Worm (Caenorhabditis elegans) whole organism, L2 larva: ENCODE results near the gene F21C10.6.
A peak's percentile ranks its signal among the peaks of the same experiment; 100 is the strongest.

Experiments used
- F13H6.1 ChIP-seq: sonication (generic microtip); optimal IDR thresholded peaks from 2 replicates; lab custom pipeline; 2016; ENCODE audit warnings: missing genetic modification characterization, missing compliant biosample characterization
- R02D3.7 ChIP-seq: fragments of 150-350 bp; optimal IDR thresholded peaks from 2 replicates; lab custom pipeline; 2014; ENCODE audit warnings: missing biosample characterization, missing genetic modification characterization
- ZK546.5 ChIP-seq: sonication (generic microtip); optimal IDR thresholded peaks from 2 replicates; lab custom pipeline; 2017; ENCODE audit warnings: missing biosample characterization, missing genetic modification characterization
- alr-1 ChIP-seq: fragments of 150-350 bp; optimal IDR thresholded peaks from 2 replicates; lab custom pipeline; 2014; ENCODE audit warnings: missing biosample characterization, missing genetic modification characterization
- ama-1 ChIP-seq: fragments of 150-350 bp; optimal IDR thresholded peaks from 2 replicates; lab custom pipeline; 2018; ENCODE audit warnings: inconsistent platforms
- ceh-16 ChIP-seq: fragments of 150-350 bp; optimal IDR thresholded peaks from 2 replicates; lab custom pipeline; 2014; ENCODE audit warnings: missing biosample characterization, missing genetic modification characterization
- crh-2 ChIP-seq: sonication (generic microtip); optimal IDR thresholded peaks from 2 replicates; lab custom pipeline; 2017; ENCODE audit warnings: missing biosample characterization, missing genetic modification characterization
- dmd-4 ChIP-seq: sonication (generic microtip); optimal IDR thresholded peaks from 2 replicates; lab custom pipeline; 2017; ENCODE audit warnings: missing biosample characterization, missing genetic modification characterization
- egl-27 ChIP-seq: sonication (generic microtip); optimal IDR thresholded peaks from 3 replicates; lab custom pipeline; 2017; ENCODE audit warnings: missing biosample characterization, missing genetic modification reagents, missing genetic modification characterization
- elt-1 ChIP-seq: fragments of 150-350 bp; optimal IDR thresholded peaks from 2 replicates; lab custom pipeline; 2014; ENCODE audit warnings: missing biosample characterization, missing genetic modification characterization
- fos-1 ChIP-seq: fragments of 150-350 bp; optimal IDR thresholded peaks from 2 replicates; lab custom pipeline; 2014; ENCODE audit warnings: missing biosample characterization, missing genetic modification characterization
- lin-11 ChIP-seq: fragments of 150-350 bp; sonication (generic microtip); optimal IDR thresholded peaks from 2 replicates; lab custom pipeline; 2014; ENCODE audit warnings: missing biosample characterization, missing genetic modification characterization, inconsistent platforms, mixed read lengths
- lin-13 ChIP-seq: fragments of 150-350 bp; optimal IDR thresholded peaks from 2 replicates; lab custom pipeline; 2014; ENCODE audit warnings: missing biosample characterization, missing genetic modification reagents, missing genetic modification characterization
- lin-39 ChIP-seq: fragments of 150-350 bp; optimal IDR thresholded peaks from 2 replicates; lab custom pipeline; 2014; ENCODE audit warnings: missing biosample characterization, missing genetic modification reagents, missing genetic modification characterization
- lsy-2 ChIP-seq, 2 experiments: fragments of 150-350 bp in 1 of 2; sonication (generic microtip) in 1 of 2; optimal IDR thresholded peaks; 2 replicates each; lab custom pipeline; 2014 to 2017; ENCODE audit warnings: missing biosample characterization in 2 of 2, missing genetic modification characterization in 2 of 2
- mbf-1 ChIP-seq: sonication (generic microtip); optimal IDR thresholded peaks from 2 replicates; lab custom pipeline; 2017; ENCODE audit warnings: missing biosample characterization, missing genetic modification characterization
- mdl-1 ChIP-seq, 2 experiments: fragments of 150-350 bp in 1 of 2; sonication (generic microtip) in 1 of 2; optimal IDR thresholded peaks; 2 replicates each; lab custom pipeline; 2017; ENCODE audit warnings: missing biosample characterization in 2 of 2, missing genetic modification characterization in 2 of 2
- nhr-11 ChIP-seq: fragments of 150-350 bp; optimal IDR thresholded peaks from 2 replicates; lab custom pipeline; 2014; ENCODE audit warnings: missing biosample characterization, missing genetic modification characterization
- nhr-12 ChIP-seq: fragments of 150-350 bp; optimal IDR thresholded peaks from 2 replicates; lab custom pipeline; 2014; ENCODE audit warnings: missing biosample characterization, missing genetic modification characterization
- nhr-129 ChIP-seq: fragments of 150-350 bp; optimal IDR thresholded peaks from 2 replicates; lab custom pipeline; 2014; ENCODE audit warnings: missing biosample characterization, missing genetic modification characterization
- nhr-21 ChIP-seq: fragments of 150-350 bp; optimal IDR thresholded peaks from 2 replicates; lab custom pipeline; 2014; ENCODE audit warnings: missing biosample characterization, missing genetic modification characterization
- nhr-237 ChIP-seq: fragments of 150-350 bp; optimal IDR thresholded peaks from 2 replicates; lab custom pipeline; 2014; ENCODE audit warnings: missing biosample characterization, missing genetic modification characterization
- nhr-25 ChIP-seq: fragments of 150-350 bp; sonication (generic microtip); optimal IDR thresholded peaks from 3 replicates; lab custom pipeline; 2014; ENCODE audit warnings: missing biosample characterization, missing genetic modification characterization
- nhr-6 ChIP-seq: fragments of 150-350 bp; optimal IDR thresholded peaks from 2 replicates; lab custom pipeline; 2014; ENCODE audit warnings: missing biosample characterization, missing genetic modification characterization
- skn-1 ChIP-seq: sonication (generic microtip); optimal IDR thresholded peaks from 2 replicates; lab custom pipeline; 2017; ENCODE audit warnings: missing biosample characterization, missing genetic modification characterization
- sma-3 ChIP-seq: sonication (generic microtip); optimal IDR thresholded peaks from 2 replicates; lab custom pipeline; 2016; ENCODE audit warnings: missing genetic modification reagents, missing genetic modification characterization, missing compliant biosample characterization
- sma-9 ChIP-seq, 2 experiments: fragments of 150-350 bp in 1 of 2; sonication (generic microtip) in 1 of 2; optimal IDR thresholded peaks; 2 replicates each; lab custom pipeline; 2014 to 2016; ENCODE audit warnings: missing genetic modification characterization in 2 of 2, mild to moderate bottlenecking in 1 of 2, missing biosample characterization in 1 of 2, missing compliant biosample characterization in 1 of 2, missing genetic modification reagents in 1 of 2, moderate library complexity in 1 of 2
- snpc-4 ChIP-seq: fragments of 150-350 bp; optimal IDR thresholded peaks from 2 replicates; lab custom pipeline; 2014; ENCODE audit warnings: missing biosample characterization, missing genetic modification characterization
- unc-62 ChIP-seq: fragments of 150-350 bp; optimal IDR thresholded peaks from 2 replicates; lab custom pipeline; 2014; ENCODE audit warnings: missing biosample characterization, missing genetic modification reagents, missing genetic modification characterization
- zag-1 ChIP-seq: fragments of 150-350 bp; optimal IDR thresholded peaks from 2 replicates; lab custom pipeline; 2014; ENCODE audit warnings: missing biosample characterization, missing genetic modification characterization
- ztf-1 ChIP-seq: fragments of 200-800 bp; sonication (Bioruptor generic); conservative IDR thresholded peaks from 2 replicates; pipeline ENCODE4 v1.3.6; 2022; ENCODE audit warnings: missing genetic modification characterization, missing compliant biosample characterization
- ztf-11 ChIP-seq: sonication (generic microtip); optimal IDR thresholded peaks from 2 replicates; lab custom pipeline; 2017; ENCODE audit warnings: missing biosample characterization, missing genetic modification characterization
- ztf-4 ChIP-seq: fragments of 150-350 bp; optimal IDR thresholded peaks from 2 replicates; lab custom pipeline; 2014; ENCODE audit warnings: missing biosample characterization, missing genetic modification characterization

Gene F21C10.6

ce11 chrV:9095613-9096317, 28.5 kb upstream of the F21C10.6 start, which contains the start of gene F21C10.10 (continued):
- TF ChIP-seq nhr-11 (tag; lab: Kevin White, UChicago) (no peak), alr-1 (no peak), ama-1 (lab: Kevin White, UChicago) (no peak), nhr-237 (tag; lab: Kevin White, UChicago) (no peak), lsy-2 (tag; optimal IDR thresholded peaks at IDR 0.05; lab: Kevin White, UChicago) (peak in 1 of 2 experiments; percentile 85), unc-62 (GFP tag; lab: Kevin White, UChicago) (no peak), lin-13 (peak; percentile 73), ZK546.5 (tag; lab: Kevin White, UChicago) (no peak), ztf-4 (tag; lab: Kevin White, UChicago) (peak; percentile 86), mbf-1 (tag; lab: Kevin White, UChicago) (no peak), elt-1 (no peak), zag-1 (tag; lab: Kevin White, UChicago) (no peak), fos-1 (tag; lab: Kevin White, UChicago) (peak; percentile 70), F13H6.1 (tag; lab: Kevin White, UChicago) (peak; percentile 96), ceh-16 (tag; lab: Kevin White, UChicago) (no peak), nhr-25 (tag; lab: Kevin White, UChicago) (peak; percentile 97), snpc-4 (tag; lab: Kevin White, UChicago) (peak; percentile 68), sma-9 (GFP tag; optimal IDR thresholded peaks at IDR 0.05; lab: Kevin White, UChicago) (peak; percentile 99), sma-9 (tag; optimal IDR thresholded peaks at IDR 0.05; lab: Kevin White, UChicago) (peak; percentile 34), crh-2 (tag; lab: Kevin White, UChicago) (peak; percentile 88)

ce11 chrV:9096674-9097073, 27.6 kb upstream of the F21C10.6 start:
- no peak for TF ChIP-seq lin-11 (tag; lab: Kevin White, UChicago)
- no peak for TF ChIP-seq lin-39 (tag; lab: Kevin White, UChicago)
- TF ChIP-seq R02D3.7 (tag; lab: Kevin White, UChicago) = no peak
- no peak for TF ChIP-seq mdl-1 (tag; optimal IDR thresholded peaks at IDR 0.05; lab: Kevin White, UChicago)
- no peak for TF ChIP-seq fos-1 (tag; lab: Kevin White, UChicago)
- TF ChIP-seq nhr-6 (tag; lab: Kevin White, UChicago) = no peak
- no peak for TF ChIP-seq lsy-2 (tag; optimal IDR thresholded peaks at IDR 0.05; lab: Kevin White, UChicago)
- no peak for TF ChIP-seq nhr-12 (tag; lab: Kevin White, UChicago)
- no peak for TF ChIP-seq nhr-21
- TF ChIP-seq mbf-1 (tag; lab: Kevin White, UChicago) = no peak

- TF ChIP-seq ztf-11 (no peak), nhr-129 (tag; lab: Kevin White, UChicago) (peak; percentile 38)
Measured at ce11 chrV:9097213-9097612, 27.1 kb upstream of the F21C10.6 start.

DNA sequence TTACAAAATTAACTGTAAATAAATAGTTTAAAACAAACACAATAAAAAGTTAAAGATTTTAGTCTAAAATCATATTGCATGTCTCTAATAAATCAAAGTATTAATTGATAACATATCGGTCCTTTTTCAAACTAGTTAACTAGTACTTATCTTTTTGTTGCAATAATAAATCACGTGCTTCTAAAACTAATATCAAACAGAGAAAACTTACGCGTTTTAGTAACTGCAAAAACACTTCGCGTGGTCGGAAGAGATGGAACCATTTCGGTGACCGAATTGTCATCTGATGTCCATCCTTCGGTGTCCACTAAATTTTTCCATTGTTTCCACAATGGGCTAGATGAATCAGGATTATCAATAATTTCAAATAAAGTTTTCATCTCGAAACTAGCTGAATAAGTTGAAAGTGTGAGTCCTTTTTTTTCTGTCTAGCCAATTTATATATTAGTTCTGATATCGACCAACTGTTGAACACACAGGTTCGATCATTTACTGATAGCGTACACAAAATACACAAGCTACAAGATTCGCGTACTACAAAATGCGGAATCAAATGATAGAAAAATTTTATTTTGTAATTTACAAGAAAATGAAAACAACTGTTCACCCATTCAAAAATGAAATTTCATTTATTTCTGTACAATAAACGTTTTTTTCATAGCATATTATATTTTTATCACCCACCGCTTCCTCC, 25.9 kb upstream of the F21C10.6 start, which contains the start of gene F21C10.9:
F21C10.9 (minus strand) TSS at position 417 of the 694 bp plus-strand sequence.
- TF ChIP-seq fos-1 (tag; lab: Kevin White, UChicago) (peak; percentile 5), lin-13 (no peak)

- TF ChIP-seq nhr-25 (tag; lab: Kevin White, UChicago) = no peak
- no peak for TF ChIP-seq egl-27
- TF ChIP-seq ceh-16 (tag; lab: Kevin White, UChicago) = no peak
- TF ChIP-seq, all 48 proteins: peak for 0
Measured at ce11 chrV:9101062-9101461, 23.2 kb upstream of the F21C10.6 start, which contains the start of gene frpr-6. TSS of gene frpr-6 (minus strand) at chrV:9101162.

DNA sequence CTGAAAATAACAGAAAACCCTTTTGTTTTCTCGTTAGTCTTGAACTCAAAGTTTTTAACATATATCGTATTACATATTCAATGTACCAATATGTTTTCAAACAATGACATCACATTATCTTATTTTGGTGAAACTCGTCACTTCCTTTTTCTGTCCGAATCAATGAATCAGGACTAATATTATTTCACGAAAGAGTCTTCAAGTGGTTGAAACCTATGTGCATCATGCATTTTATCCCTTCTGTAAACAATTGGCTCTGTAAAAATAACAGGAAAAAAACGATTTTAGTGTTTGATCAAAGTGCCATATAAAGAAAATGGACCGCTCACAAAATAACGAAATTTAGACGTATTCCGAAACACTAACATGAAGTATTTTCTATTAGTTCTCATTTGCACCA, 16.1 kb upstream of the F21C10.6 start, which contains the start of gene F21C10.18:
F21C10.18 (plus strand) TSS at position 301 of the 400 bp plus-strand sequence.
- TF ChIP-seq ceh-16 (tag; lab: Kevin White, UChicago) = no peak
- TF ChIP-seq lin-13 = no peak
- no peak for TF ChIP-seq mdl-1 (tag; optimal IDR thresholded peaks at IDR 0.05; lab: Kevin White, UChicago)
- no peak for TF ChIP-seq zag-1 (tag; lab: Kevin White, UChicago)
- TF ChIP-seq ztf-11 = no peak
- TF ChIP-seq nhr-12 (tag; lab: Kevin White, UChicago) = no peak
- no peak for TF ChIP-seq mbf-1 (tag; lab: Kevin White, UChicago)
- TF ChIP-seq nhr-21 = no peak
- TF ChIP-seq egl-27 = no peak
- TF ChIP-seq elt-1 = no peak
- TF ChIP-seq nhr-25 (tag; lab: Kevin White, UChicago) = no peak
- no peak for TF ChIP-seq ama-1 (lab: Kevin White, UChicago)
- no peak for TF ChIP-seq skn-1 (tag; lab: Kevin White, UChicago)
- no peak for TF ChIP-seq dmd-4 (tag; lab: Kevin White, UChicago)
- no peak for TF ChIP-seq sma-3
- TF ChIP-seq ztf-1 = no peak
